Worm (Caenorhabditis elegans) whole organism, L2 larva: ENCODE results near the gene cut-2.

Experiments used
- C34F6.9 ChIP-seq: fragments of 150-350 bp; optimal IDR thresholded peaks from 2 replicates; lab custom pipeline; 2014; ENCODE audit warnings: missing biosample characterization, missing genetic modification characterization
- F13H6.1 ChIP-seq: sonication (generic microtip); optimal IDR thresholded peaks from 2 replicates; lab custom pipeline; 2016; ENCODE audit warnings: missing genetic modification characterization, missing compliant biosample characterization
- R02D3.7 ChIP-seq: fragments of 150-350 bp; optimal IDR thresholded peaks from 2 replicates; lab custom pipeline; 2014; ENCODE audit warnings: missing biosample characterization, missing genetic modification characterization
- Y55F3AM.14 ChIP-seq: fragments of 200-800 bp; sonication (Bioruptor generic); optimal IDR thresholded peaks from 2 replicates; lab custom pipeline; 2018; ENCODE audit warnings: mild to moderate bottlenecking, missing genetic modification characterization, missing compliant biosample characterization
- ZK546.5 ChIP-seq: sonication (generic microtip); optimal IDR thresholded peaks from 2 replicates; lab custom pipeline; 2017; ENCODE audit warnings: missing biosample characterization, missing genetic modification characterization
- alr-1 ChIP-seq: fragments of 150-350 bp; optimal IDR thresholded peaks from 2 replicates; lab custom pipeline; 2014; ENCODE audit warnings: missing biosample characterization, missing genetic modification characterization
- aly-2 ChIP-seq: fragments of 150-350 bp; optimal IDR thresholded peaks from 2 replicates; lab custom pipeline; 2014; ENCODE audit warnings: missing biosample characterization, missing genetic modification characterization
- ama-1 ChIP-seq: fragments of 150-350 bp; optimal IDR thresholded peaks from 2 replicates; lab custom pipeline; 2018; ENCODE audit warnings: inconsistent platforms
- blmp-1 ChIP-seq: sonication (generic microtip); optimal IDR thresholded peaks from 2 replicates; lab custom pipeline; 2017; ENCODE audit warnings: missing genetic modification characterization, mild to moderate bottlenecking, missing compliant biosample characterization, antibody characterized with exemption, moderate library complexity; ENCODE audit not compliant: insufficient read depth
- ceh-16 ChIP-seq: fragments of 150-350 bp; optimal IDR thresholded peaks from 2 replicates; lab custom pipeline; 2014; ENCODE audit warnings: missing biosample characterization, missing genetic modification characterization
- ceh-82 ChIP-seq: fragments of 150-350 bp; optimal IDR thresholded peaks from 2 replicates; lab custom pipeline; 2014; ENCODE audit warnings: missing biosample characterization, missing genetic modification characterization
- crh-2 ChIP-seq: sonication (generic microtip); optimal IDR thresholded peaks from 2 replicates; lab custom pipeline; 2017; ENCODE audit warnings: missing biosample characterization, missing genetic modification characterization
- dmd-4 ChIP-seq: sonication (generic microtip); optimal IDR thresholded peaks from 2 replicates; lab custom pipeline; 2017; ENCODE audit warnings: missing biosample characterization, missing genetic modification characterization
- egl-27 ChIP-seq: sonication (generic microtip); optimal IDR thresholded peaks from 3 replicates; lab custom pipeline; 2017; ENCODE audit warnings: missing biosample characterization, missing genetic modification reagents, missing genetic modification characterization
- elt-1 ChIP-seq: fragments of 150-350 bp; optimal IDR thresholded peaks from 2 replicates; lab custom pipeline; 2014; ENCODE audit warnings: missing biosample characterization, missing genetic modification characterization
- elt-3 ChIP-seq: sonication (generic microtip); optimal IDR thresholded peaks from 2 replicates; lab custom pipeline; 2017; ENCODE audit warnings: missing biosample characterization, missing genetic modification characterization
- fos-1 ChIP-seq: fragments of 150-350 bp; optimal IDR thresholded peaks from 2 replicates; lab custom pipeline; 2014; ENCODE audit warnings: missing biosample characterization, missing genetic modification characterization
- gmeb-1 ChIP-seq: fragments of 150-350 bp; optimal IDR thresholded peaks from 2 replicates; lab custom pipeline; 2014; ENCODE audit warnings: missing biosample characterization, missing genetic modification characterization
- lin-11 ChIP-seq: fragments of 150-350 bp; sonication (generic microtip); optimal IDR thresholded peaks from 2 replicates; lab custom pipeline; 2014; ENCODE audit warnings: missing biosample characterization, missing genetic modification characterization, inconsistent platforms, mixed read lengths
- lin-13 ChIP-seq: fragments of 150-350 bp; optimal IDR thresholded peaks from 2 replicates; lab custom pipeline; 2014; ENCODE audit warnings: missing biosample characterization, missing genetic modification reagents, missing genetic modification characterization
- lin-39 ChIP-seq: fragments of 150-350 bp; optimal IDR thresholded peaks from 2 replicates; lab custom pipeline; 2014; ENCODE audit warnings: missing biosample characterization, missing genetic modification reagents, missing genetic modification characterization
- lsy-2 ChIP-seq, 2 experiments: fragments of 150-350 bp in 1 of 2; sonication (generic microtip) in 1 of 2; optimal IDR thresholded peaks; 2 replicates each; lab custom pipeline; 2014 to 2017; ENCODE audit warnings: missing biosample characterization in 2 of 2, missing genetic modification characterization in 2 of 2
- mab-5 ChIP-seq: fragments of 150-350 bp; optimal IDR thresholded peaks from 2 replicates; lab custom pipeline; 2014; ENCODE audit warnings: missing biosample characterization, missing genetic modification characterization
- mbf-1 ChIP-seq: sonication (generic microtip); optimal IDR thresholded peaks from 2 replicates; lab custom pipeline; 2017; ENCODE audit warnings: missing biosample characterization, missing genetic modification characterization
- mdl-1 ChIP-seq, 2 experiments: fragments of 150-350 bp in 1 of 2; sonication (generic microtip) in 1 of 2; optimal IDR thresholded peaks; 2 replicates each; lab custom pipeline; 2017; ENCODE audit warnings: missing biosample characterization in 2 of 2, missing genetic modification characterization in 2 of 2
- nhr-10 ChIP-seq: sonication (generic microtip); optimal IDR thresholded peaks from 2 replicates; lab custom pipeline; 2017; ENCODE audit warnings: missing biosample characterization, missing genetic modification characterization
- nhr-11 ChIP-seq: fragments of 150-350 bp; optimal IDR thresholded peaks from 2 replicates; lab custom pipeline; 2014; ENCODE audit warnings: missing biosample characterization, missing genetic modification characterization
- nhr-12 ChIP-seq: fragments of 150-350 bp; optimal IDR thresholded peaks from 2 replicates; lab custom pipeline; 2014; ENCODE audit warnings: missing biosample characterization, missing genetic modification characterization
- nhr-129 ChIP-seq: fragments of 150-350 bp; optimal IDR thresholded peaks from 2 replicates; lab custom pipeline; 2014; ENCODE audit warnings: missing biosample characterization, missing genetic modification characterization
- nhr-21 ChIP-seq: fragments of 150-350 bp; optimal IDR thresholded peaks from 2 replicates; lab custom pipeline; 2014; ENCODE audit warnings: missing biosample characterization, missing genetic modification characterization
- nhr-23 ChIP-seq: fragments of 150-350 bp; optimal IDR thresholded peaks from 2 replicates; lab custom pipeline; 2014; ENCODE audit warnings: missing biosample characterization, missing genetic modification reagents, missing genetic modification characterization
- nhr-237 ChIP-seq: fragments of 150-350 bp; optimal IDR thresholded peaks from 2 replicates; lab custom pipeline; 2014; ENCODE audit warnings: missing biosample characterization, missing genetic modification characterization
- nhr-25 ChIP-seq: fragments of 150-350 bp; sonication (generic microtip); optimal IDR thresholded peaks from 3 replicates; lab custom pipeline; 2014; ENCODE audit warnings: missing biosample characterization, missing genetic modification characterization
- nhr-6 ChIP-seq: fragments of 150-350 bp; optimal IDR thresholded peaks from 2 replicates; lab custom pipeline; 2014; ENCODE audit warnings: missing biosample characterization, missing genetic modification characterization
- nhr-77 ChIP-seq: fragments of 150-350 bp; optimal IDR thresholded peaks from 2 replicates; lab custom pipeline; 2014; ENCODE audit warnings: missing biosample characterization, missing genetic modification characterization
- peb-1 ChIP-seq: fragments of 150-350 bp; optimal IDR thresholded peaks from 2 replicates; lab custom pipeline; 2014; ENCODE audit warnings: missing biosample characterization, missing genetic modification characterization
- sem-4 ChIP-seq: fragments of 150-350 bp; optimal IDR thresholded peaks from 2 replicates; lab custom pipeline; 2014; ENCODE audit warnings: missing biosample characterization, missing genetic modification reagents, missing genetic modification characterization
- skn-1 ChIP-seq: sonication (generic microtip); optimal IDR thresholded peaks from 2 replicates; lab custom pipeline; 2017; ENCODE audit warnings: missing biosample characterization, missing genetic modification characterization
- sma-3 ChIP-seq: sonication (generic microtip); optimal IDR thresholded peaks from 2 replicates; lab custom pipeline; 2016; ENCODE audit warnings: missing genetic modification reagents, missing genetic modification characterization, missing compliant biosample characterization
- sma-9 ChIP-seq, 2 experiments: fragments of 150-350 bp in 1 of 2; sonication (generic microtip) in 1 of 2; optimal IDR thresholded peaks; 2 replicates each; lab custom pipeline; 2014 to 2016; ENCODE audit warnings: missing genetic modification characterization in 2 of 2, mild to moderate bottlenecking in 1 of 2, missing biosample characterization in 1 of 2, missing compliant biosample characterization in 1 of 2, missing genetic modification reagents in 1 of 2, moderate library complexity in 1 of 2
- snpc-4 ChIP-seq: fragments of 150-350 bp; optimal IDR thresholded peaks from 2 replicates; lab custom pipeline; 2014; ENCODE audit warnings: missing biosample characterization, missing genetic modification characterization
- unc-39 ChIP-seq: fragments of 150-350 bp; optimal IDR thresholded peaks from 2 replicates; lab custom pipeline; 2014; ENCODE audit warnings: missing biosample characterization, missing genetic modification characterization
- unc-55 ChIP-seq: fragments of 150-350 bp; sonication (generic microtip); optimal IDR thresholded peaks from 3 replicates; lab custom pipeline; 2014; ENCODE audit warnings: missing biosample characterization, missing genetic modification reagents, missing genetic modification characterization
- unc-62 ChIP-seq: fragments of 150-350 bp; optimal IDR thresholded peaks from 2 replicates; lab custom pipeline; 2014; ENCODE audit warnings: missing biosample characterization, missing genetic modification reagents, missing genetic modification characterization
- zag-1 ChIP-seq: fragments of 150-350 bp; optimal IDR thresholded peaks from 2 replicates; lab custom pipeline; 2014; ENCODE audit warnings: missing biosample characterization, missing genetic modification characterization
- ztf-1 ChIP-seq: fragments of 200-800 bp; sonication (Bioruptor generic); conservative IDR thresholded peaks from 2 replicates; pipeline ENCODE4 v1.3.6; 2022; ENCODE audit warnings: missing genetic modification characterization, missing compliant biosample characterization
- ztf-11 ChIP-seq: sonication (generic microtip); optimal IDR thresholded peaks from 2 replicates; lab custom pipeline; 2017; ENCODE audit warnings: missing biosample characterization, missing genetic modification characterization
- ztf-4 ChIP-seq: fragments of 150-350 bp; optimal IDR thresholded peaks from 2 replicates; lab custom pipeline; 2014; ENCODE audit warnings: missing biosample characterization, missing genetic modification characterization

The cut-2 gene

DNA sequence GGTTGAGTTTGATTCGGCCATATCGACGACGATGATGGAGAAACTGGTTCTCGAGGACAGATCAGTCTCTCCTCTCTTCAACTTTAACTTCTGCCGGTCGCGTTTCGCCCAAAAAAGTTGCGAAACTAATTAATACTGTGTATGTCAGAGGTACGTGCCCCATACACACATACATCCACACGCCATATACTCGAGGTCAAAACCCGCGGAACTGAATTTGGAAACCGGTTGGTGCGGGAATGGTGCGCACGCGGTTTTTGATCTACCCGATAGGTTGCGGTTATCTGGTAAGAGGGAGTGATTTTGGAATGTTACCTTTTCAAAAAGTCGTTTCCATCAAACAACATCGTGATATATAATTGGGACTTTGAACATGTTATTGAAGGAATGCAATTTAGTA lies 34.6 kb upstream of the cut-2 start, which contains the start of gene ifbp-1:
Gene ifbp-1 (minus strand): TSS at position 85 of the 400 bp plus-strand sequence.
- no peak for TF ChIP-seq ama-1 (lab: Kevin White, UChicago)
- TF ChIP-seq crh-2 (tag; lab: Kevin White, UChicago) = peak; percentile 73
- peak; percentile 67 for TF ChIP-seq gmeb-1 (tag; lab: Kevin White, UChicago)
- peak; percentile 52 for TF ChIP-seq ztf-4 (tag; lab: Kevin White, UChicago)
- TF ChIP-seq dmd-4 = no peak
- peak; percentile 98 for TF ChIP-seq nhr-25 (tag; lab: Kevin White, UChicago)
- TF ChIP-seq blmp-1 (tag; lab: Kevin White, UChicago) = peak; percentile 77
- TF ChIP-seq lin-39 (tag; lab: Kevin White, UChicago) = no peak
- TF ChIP-seq zag-1 (tag; lab: Kevin White, UChicago) = no peak
- TF ChIP-seq nhr-21 = peak; percentile 71
- TF ChIP-seq fos-1 (tag; lab: Kevin White, UChicago) = peak; percentile 45
- peak; percentile 25 for TF ChIP-seq lin-13 (GFP tag; lab: Kevin White, UChicago)
- no peak for TF ChIP-seq mbf-1 (tag; lab: Kevin White, UChicago)
- no peak for TF ChIP-seq ZK546.5 (tag; lab: Kevin White, UChicago)
- no peak for TF ChIP-seq nhr-77
- TF ChIP-seq skn-1 (tag; lab: Kevin White, UChicago) = no peak
- no peak for TF ChIP-seq aly-2 (tag; lab: Kevin White, UChicago)
- no peak for TF ChIP-seq nhr-23
- no peak for TF ChIP-seq ceh-82 (tag; lab: Kevin White, UChicago)
- peak; percentile 89 for TF ChIP-seq egl-27 (tag; lab: Kevin White, UChicago)
- no peak for TF ChIP-seq nhr-12 (tag; lab: Kevin White, UChicago)
- no peak for TF ChIP-seq alr-1 (tag; lab: Kevin White, UChicago)
- TF ChIP-seq mab-5 = no peak
- TF ChIP-seq sma-3 (GFP tag; lab: Kevin White, UChicago) = peak; percentile 84
- peak; percentile 68 for TF ChIP-seq ceh-16 (tag; lab: Kevin White, UChicago)
- TF ChIP-seq unc-55 (GFP tag; lab: Kevin White, UChicago) = no peak
- TF ChIP-seq nhr-237 (tag; lab: Kevin White, UChicago) = no peak
- peak; percentile 31 for TF ChIP-seq sem-4
- no peak for TF ChIP-seq elt-1 (tag; lab: Kevin White, UChicago)
- TF ChIP-seq sma-9 (GFP tag; optimal IDR thresholded peaks at IDR 0.05; lab: Kevin White, UChicago) = peak; percentile 90
- no peak for TF ChIP-seq sma-9 (tag; optimal IDR thresholded peaks at IDR 0.05; lab: Kevin White, UChicago)
- peak; percentile 36 to 59 for TF ChIP-seq mdl-1 (tag; optimal IDR thresholded peaks at IDR 0.05; lab: Kevin White, UChicago)
- peak; percentile 0 for TF ChIP-seq Y55F3AM.14
- TF ChIP-seq nhr-6 (tag; lab: Kevin White, UChicago) = no peak
- peak; percentile 36 for TF ChIP-seq F13H6.1 (tag; lab: Kevin White, UChicago)
- TF ChIP-seq unc-62 (GFP tag; lab: Kevin White, UChicago) = no peak
- TF ChIP-seq nhr-10 (tag; lab: Kevin White, UChicago) = no peak
- TF ChIP-seq elt-3 (tag; lab: Kevin White, UChicago) = no peak
- no peak for TF ChIP-seq lin-11 (tag; lab: Kevin White, UChicago)
- no peak for TF ChIP-seq unc-39 (tag; lab: Kevin White, UChicago)
- no peak for TF ChIP-seq peb-1 (tag; lab: Kevin White, UChicago)
- TF ChIP-seq lsy-2 (tag; optimal IDR thresholded peaks at IDR 0.05; lab: Kevin White, UChicago) = peak in 1 of 2 experiments; percentile 28
- no peak for TF ChIP-seq ztf-1 (GFP tag; lab: Robert Waterston, UW)
- TF ChIP-seq ztf-11 (tag; lab: Kevin White, UChicago) = no peak
- TF ChIP-seq C34F6.9 = no peak
- TF ChIP-seq nhr-129 (tag; lab: Kevin White, UChicago) = peak; percentile 65
- no peak for TF ChIP-seq R02D3.7
- TF ChIP-seq nhr-11 (tag; lab: Kevin White, UChicago) = no peak
- TF ChIP-seq snpc-4 (tag; lab: Kevin White, UChicago) = no peak
